Fruit fly (Drosophila melanogaster) whole organism, embryonic: Measurements from ENCODE around the gene Gk2.

Experiments used
- Antp ChIP-seq: fragments of 200-800 bp; sonication (Bioruptor generic); optimal IDR thresholded peaks from 3 replicates; lab custom pipeline; 2016; ENCODE audit warnings: missing biosample characterization, missing genetic modification characterization
- Awh ChIP-seq: fragments of 200-800 bp; sonication (Bioruptor generic); IDR thresholded peaks from 2 replicates; pipeline ENCODE4, ENCODE4 v1.3.6; 2022; ENCODE audit warnings: missing biosample characterization, missing genetic modification characterization
- BtbVII ChIP-seq: fragments of 200-800 bp; sonication (Bioruptor generic); optimal IDR thresholded peaks from 3 replicates; lab custom pipeline; 2017; ENCODE audit warnings: missing biosample characterization, mild to moderate bottlenecking, missing genetic modification characterization
- CG12219 ChIP-seq: fragments of 200-800 bp; sonication (Bioruptor generic); optimal IDR thresholded peaks from 3 replicates; lab custom pipeline; 2018; ENCODE audit warnings: missing biosample characterization, mild to moderate bottlenecking, missing genetic modification characterization
- CG12744 ChIP-seq: fragments of 200-800 bp; sonication (Bioruptor generic); optimal IDR thresholded peaks from 2 replicates; lab custom pipeline; 2016; ENCODE audit warnings: missing biosample characterization, missing genetic modification characterization
- CG14014 ChIP-seq: fragments of 200-800 bp; sonication (Bioruptor generic); IDR thresholded peaks from 2 replicates; pipeline ENCODE4 v1.3.6; 2022; ENCODE audit warnings: missing biosample characterization, missing genetic modification characterization
- CG15479 ChIP-seq: fragments of 200-800 bp; sonication (Bioruptor generic); optimal IDR thresholded peaks from 3 replicates; lab custom pipeline; 2019; ENCODE audit warnings: missing biosample characterization, mild to moderate bottlenecking, missing genetic modification characterization, moderate library complexity
- CG1602 ChIP-seq: fragments of 200-800 bp; sonication (Bioruptor generic); optimal IDR thresholded peaks from 3 replicates; lab custom pipeline; 2016; ENCODE audit warnings: missing biosample characterization, missing genetic modification characterization
- CG17802 ChIP-seq: fragments of 200-800 bp; sonication (Bioruptor generic); optimal IDR thresholded peaks from 2 replicates; lab custom pipeline; 2018; ENCODE audit warnings: missing biosample characterization, mild to moderate bottlenecking, missing genetic modification characterization, moderate library complexity
- CG2678 ChIP-seq: fragments of 200-800 bp; sonication (Bioruptor generic); optimal IDR thresholded peaks from 3 replicates; lab custom pipeline; 2019; ENCODE audit warnings: missing biosample characterization, mild to moderate bottlenecking, missing genetic modification characterization, moderate library complexity
- CG2875 ChIP-seq: fragments of 200-800 bp; sonication (Bioruptor generic); optimal IDR thresholded peaks from 2 replicates; lab custom pipeline; 2017; ENCODE audit warnings: missing biosample characterization, mild to moderate bottlenecking, missing genetic modification characterization, missing genetic modification reagents
- CG3065 ChIP-seq: fragments of 200-800 bp; sonication (Bioruptor generic); optimal IDR thresholded peaks from 2 replicates; lab custom pipeline; 2016; ENCODE audit warnings: missing biosample characterization, missing genetic modification characterization
- CG32767 ChIP-seq: fragments of 200-800 bp; sonication (Bioruptor generic); IDR thresholded peaks from 2 replicates; pipeline ENCODE4 v1.3.6; 2022; ENCODE audit warnings: missing biosample characterization, missing genetic modification characterization
- CG4282 ChIP-seq: fragments of 200-800 bp; sonication (Bioruptor generic); optimal IDR thresholded peaks from 2 replicates; lab custom pipeline; 2016; ENCODE audit warnings: missing biosample characterization, missing genetic modification characterization
- CG4707 ChIP-seq: fragments of 200-800 bp; sonication (Bioruptor generic); optimal IDR thresholded peaks from 2 replicates; lab custom pipeline; 2018; ENCODE audit warnings: missing biosample characterization, mild to moderate bottlenecking, missing genetic modification characterization, moderate library complexity
- CG4730 ChIP-seq: fragments of 200-800 bp; sonication (Bioruptor generic); IDR thresholded peaks from 2 replicates; pipeline ENCODE4 v1.3.6; 2022; ENCODE audit warnings: missing biosample characterization, missing genetic modification characterization
- CG4854 ChIP-seq: fragments of 200-800 bp; sonication (Bioruptor generic); optimal IDR thresholded peaks from 2 replicates; lab custom pipeline; 2016; ENCODE audit warnings: missing biosample characterization, missing genetic modification characterization, inconsistent platforms
- CG5245 ChIP-seq: fragments of 200-800 bp; sonication (Bioruptor generic); optimal IDR thresholded peaks from 3 replicates; lab custom pipeline; 2016; ENCODE audit warnings: missing biosample characterization, missing genetic modification characterization
- Chrac-16 ChIP-seq: fragments of 200-800 bp; sonication (Bioruptor generic); optimal IDR thresholded peaks from 3 replicates; lab custom pipeline; 2016; ENCODE audit warnings: missing biosample characterization, missing genetic modification characterization
- Dip2 ChIP-seq: fragments of 200-800 bp; sonication (Bioruptor generic); IDR thresholded peaks from 2 replicates; pipeline ENCODE4 v1.3.6; 2022; ENCODE audit warnings: missing biosample characterization, missing genetic modification characterization
- Dref ChIP-seq: fragments of 200-800 bp; sonication (Bioruptor generic); IDR thresholded peaks from 2 replicates; pipeline ENCODE4 v1.3.6; 2022; ENCODE audit warnings: missing biosample characterization, missing genetic modification characterization
- E2f1 ChIP-seq: fragments of 200-800 bp; sonication (Bioruptor generic); IDR thresholded peaks from 2 replicates; pipeline ENCODE4 v1.3.6; 2022; ENCODE audit warnings: missing biosample characterization, missing genetic modification characterization
- Elba2 ChIP-seq: fragments of 200-800 bp; sonication (Bioruptor generic); optimal IDR thresholded peaks from 3 replicates; lab custom pipeline; 2016; ENCODE audit warnings: missing biosample characterization, missing genetic modification characterization
- Ets97D ChIP-seq: fragments of 200-800 bp; sonication (Bioruptor generic); optimal IDR thresholded peaks from 3 replicates; lab custom pipeline; 2016; ENCODE audit warnings: missing biosample characterization, missing genetic modification characterization
- HLH3B ChIP-seq: fragments of 200-800 bp; sonication (Bioruptor generic); IDR thresholded peaks from 2 replicates; pipeline ENCODE4 v1.3.6; 2022; ENCODE audit warnings: missing biosample characterization, missing genetic modification characterization
- Hmx ChIP-seq: fragments of 200-800 bp; sonication (Bioruptor generic); optimal IDR thresholded peaks from 2 replicates; lab custom pipeline; 2016; ENCODE audit warnings: missing biosample characterization, missing genetic modification characterization
- Hr51 ChIP-seq, 2 experiments: fragments of 200-800 bp; sonication (Bioruptor generic); optimal IDR thresholded peaks; 2 replicates in 1 of 2; 3 replicates in 1 of 2; lab custom pipeline; 2016 to 2018; ENCODE audit warnings: missing biosample characterization in 2 of 2, missing genetic modification characterization in 2 of 2, mild to moderate bottlenecking in 1 of 2, moderate library complexity in 1 of 2
- Mad ChIP-seq: fragments of 200-800 bp; sonication (Bioruptor generic); optimal IDR thresholded peaks from 2 replicates; lab custom pipeline; 2016; ENCODE audit warnings: missing biosample characterization, missing genetic modification characterization
- NFAT ChIP-seq: fragments of 200-800 bp; sonication (Bioruptor generic); IDR thresholded peaks from 2 replicates; pipeline ENCODE4 v1.3.6; 2022; ENCODE audit warnings: missing biosample characterization, missing genetic modification characterization
- Sox100B ChIP-seq: fragments of 200-800 bp; sonication (Bioruptor generic); optimal IDR thresholded peaks from 3 replicates; lab custom pipeline; 2018; ENCODE audit warnings: missing biosample characterization, mild to moderate bottlenecking, missing genetic modification characterization
- ab ChIP-seq: fragments of 200-800 bp; sonication (Bioruptor generic); optimal IDR thresholded peaks from 2 replicates; lab custom pipeline; 2016; ENCODE audit warnings: missing biosample characterization, missing genetic modification characterization
- al ChIP-seq: fragments of 200-800 bp; sonication (Bioruptor generic); IDR thresholded peaks from 2 replicates; pipeline ENCODE4 v1.3.6; 2022; ENCODE audit warnings: missing biosample characterization, missing genetic modification characterization
- ase ChIP-seq: fragments of 200-800 bp; sonication (Bioruptor generic); IDR thresholded peaks from 3 replicates; pipeline ENCODE4 v1.3.6; 2022; ENCODE audit warnings: missing biosample characterization, missing genetic modification characterization
- bbx ChIP-seq: fragments of 200-800 bp; sonication (Bioruptor generic); IDR thresholded peaks from 2 replicates; pipeline ENCODE4 v1.3.6; 2022; ENCODE audit warnings: missing biosample characterization, missing genetic modification characterization; ENCODE audit not compliant: partially characterized antibody
- cas ChIP-seq: fragments of 200-800 bp; sonication (Bioruptor generic); IDR thresholded peaks from 2 replicates; pipeline ENCODE4 v1.3.6; 2022; ENCODE audit warnings: missing biosample characterization, missing genetic modification characterization
- danr ChIP-seq: fragments of 200-800 bp; sonication (Bioruptor generic); IDR thresholded peaks from 2 replicates; pipeline ENCODE4 v1.3.6; 2022; ENCODE audit warnings: missing biosample characterization, missing genetic modification characterization
- dmrt99B ChIP-seq: fragments of 200-800 bp; sonication (Bioruptor generic); optimal IDR thresholded peaks from 2 replicates; lab custom pipeline; 2018; ENCODE audit warnings: missing biosample characterization, mild to moderate bottlenecking, missing genetic modification characterization, moderate library complexity
- emc ChIP-seq: fragments of 200-800 bp; sonication (Bioruptor generic); optimal IDR thresholded peaks from 2 replicates; lab custom pipeline; 2016; ENCODE audit warnings: missing biosample characterization, missing genetic modification characterization
- esg ChIP-seq: fragments of 200-800 bp; sonication (Bioruptor generic); conservative IDR thresholded peaks from 2 replicates; pipeline ENCODE4 v1.3.6; 2022; ENCODE audit warnings: missing biosample characterization, missing genetic modification characterization
- fd96Cb ChIP-seq: fragments of 200-800 bp; sonication (Bioruptor generic); optimal IDR thresholded peaks from 2 replicates; lab custom pipeline; 2018; ENCODE audit warnings: missing biosample characterization, mild to moderate bottlenecking, missing genetic modification characterization, moderate library complexity
- gcm ChIP-seq: fragments of 200-800 bp; sonication (Bioruptor generic); optimal IDR thresholded peaks from 2 replicates; lab custom pipeline; 2019; ENCODE audit warnings: missing biosample characterization, mild to moderate bottlenecking, missing genetic modification characterization, moderate library complexity
- jing ChIP-seq: fragments of 200-800 bp; sonication (Bioruptor generic); optimal IDR thresholded peaks from 2 replicates; lab custom pipeline; 2018; ENCODE audit warnings: missing biosample characterization, mild to moderate bottlenecking, missing genetic modification characterization
- jumu ChIP-seq: fragments of 200-800 bp; sonication (Bioruptor generic); optimal IDR thresholded peaks from 3 replicates; lab custom pipeline; 2016; ENCODE audit warnings: missing biosample characterization, missing genetic modification characterization
- maf-S ChIP-seq: fragments of 200-800 bp; sonication (Bioruptor generic); optimal IDR thresholded peaks from 2 replicates; lab custom pipeline; 2016; ENCODE audit warnings: missing biosample characterization, missing genetic modification characterization
- peb ChIP-seq: fragments of 200-800 bp; sonication (Bioruptor generic); IDR thresholded peaks from 2 replicates; pipeline ENCODE4 v1.3.6; 2022; ENCODE audit warnings: missing biosample characterization, missing genetic modification characterization
- ro ChIP-seq: fragments of 200-800 bp; sonication (Bioruptor generic); IDR thresholded peaks from 2 replicates; pipeline ENCODE4 v1.3.6; 2022; ENCODE audit warnings: missing biosample characterization, missing genetic modification characterization
- sd ChIP-seq: fragments of 200-800 bp; sonication (Bioruptor generic); optimal IDR thresholded peaks from 3 replicates; lab custom pipeline; 2018; ENCODE audit warnings: missing biosample characterization, mild to moderate bottlenecking, missing genetic modification characterization, moderate library complexity
- twi ChIP-seq: fragments of 200-800 bp; optimal IDR thresholded peaks from 2 replicates; lab custom pipeline; 2019; ENCODE audit warnings: missing biosample characterization, mild to moderate bottlenecking, missing genetic modification characterization, moderate library complexity
- tx ChIP-seq: fragments of 200-800 bp; sonication (Bioruptor generic); optimal IDR thresholded peaks from 2 replicates; lab custom pipeline; 2016; ENCODE audit warnings: missing biosample characterization, missing genetic modification characterization
- vnd ChIP-seq: fragments of 200-800 bp; sonication (Bioruptor generic); IDR thresholded peaks from 3 replicates; pipeline ENCODE4 v1.3.6; 2022; ENCODE audit warnings: missing biosample characterization, missing genetic modification characterization; ENCODE audit not compliant: partially characterized antibody

Gene Gk2

DNA sequence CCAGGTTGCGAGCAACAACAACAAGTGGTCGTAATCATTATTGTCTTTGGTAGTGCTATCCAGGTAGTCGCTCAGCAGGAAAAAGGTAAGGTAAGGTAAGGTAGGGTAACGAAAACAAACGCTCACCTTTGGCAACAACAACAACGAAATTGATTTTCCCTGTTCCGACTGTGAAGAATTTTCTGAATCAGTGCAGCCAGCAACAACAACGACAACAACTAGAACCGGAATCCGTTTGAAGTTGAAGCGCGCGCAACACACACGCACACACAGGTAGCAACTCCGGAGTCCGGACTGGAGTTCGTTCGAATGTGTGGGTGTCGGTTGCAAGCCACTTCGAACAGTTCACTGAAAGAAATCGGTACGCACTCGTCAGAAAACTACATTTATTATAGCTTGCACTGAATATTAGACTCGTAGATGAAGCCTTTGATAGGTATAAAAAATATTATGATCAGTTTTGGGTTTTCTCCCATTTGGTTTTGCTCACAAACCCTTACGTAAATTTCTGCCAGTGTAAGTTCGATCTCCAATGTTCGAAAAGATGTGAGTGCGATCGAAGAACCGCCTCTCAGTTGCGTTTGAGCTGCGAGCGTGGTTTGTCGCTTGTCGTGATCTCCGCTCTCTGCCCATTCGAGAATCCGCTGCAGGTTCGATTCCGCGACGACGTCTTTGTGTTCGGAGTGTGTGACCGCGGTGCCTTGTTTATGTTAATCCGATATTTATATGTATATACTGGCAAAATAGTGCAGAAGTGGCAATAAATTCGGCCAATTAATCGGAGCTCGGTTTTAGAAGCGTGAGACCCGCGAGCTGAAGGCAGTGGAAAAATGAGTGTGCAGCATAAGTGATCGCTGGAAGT is 8.4 kb downstream of the Gk2 start, which contains the start of gene CG13921 (continued):
- peak; percentile 97 for TF ChIP-seq twi
- TF ChIP-seq Hr51 (GFP tag; optimal IDR thresholded peaks at IDR 0.05; lab: Kevin White, UChicago), result peak; percentile 97 to 99
- TF ChIP-seq vnd (GFP tag; lab: Robert Waterston, UW), result no peak
- TF ChIP-seq ab (GFP tag; lab: Kevin White, UChicago), result peak; percentile 97
- peak; percentile 100 for TF ChIP-seq CG5245
- TF ChIP-seq Sox100B (GFP tag; lab: Kevin White, UChicago), result peak; percentile 97
- peak; percentile 95 for TF ChIP-seq Ets97D (GFP tag; lab: Kevin White, UChicago)
- peak; percentile 99 for TF ChIP-seq E2f1 (GFP tag; lab: Robert Waterston, UW)
- TF ChIP-seq BtbVII (GFP tag; lab: Kevin White, UChicago), result peak; percentile 97
- peak; percentile 98 for TF ChIP-seq gcm (GFP tag; lab: Kevin White, UChicago)
- peak; percentile 99 for TF ChIP-seq al (GFP tag; lab: Robert Waterston, UW)
- peak; percentile 99 for TF ChIP-seq Elba2
- peak; percentile 99 for TF ChIP-seq Awh (GFP tag; lab: Robert Waterston, UW)
- peak; percentile 99 for TF ChIP-seq CG4854 (GFP tag; lab: Kevin White, UChicago)
- peak; percentile 99 for TF ChIP-seq CG12744 (GFP tag; lab: Kevin White, UChicago)
- peak; percentile 99 for TF ChIP-seq jumu
- peak; percentile 100 for TF ChIP-seq fd96Cb (tag; lab: Kevin White, UChicago)
- TF ChIP-seq sd (tag; lab: Kevin White, UChicago), result peak; percentile 91
- TF ChIP-seq Mad (GFP tag; lab: Kevin White, UChicago), result peak; percentile 99
- peak; percentile 98 for TF ChIP-seq CG12219 (GFP tag; lab: Kevin White, UChicago)
- peak; percentile 98 for TF ChIP-seq CG15479 (GFP tag; lab: Kevin White, UChicago)
- TF ChIP-seq CG2678 (tag; lab: Kevin White, UChicago), result peak; percentile 99
- peak; percentile 98 for TF ChIP-seq danr (GFP tag; lab: Robert Waterston, UW)
- peak; percentile 99 for TF ChIP-seq esg (GFP tag; lab: Robert Waterston, UW)
- TF ChIP-seq jing (GFP tag; lab: Kevin White, UChicago), result peak; percentile 98
- TF ChIP-seq NFAT (GFP tag; lab: Robert Waterston, UW), result peak; percentile 97
- TF ChIP-seq CG4707 (GFP tag; lab: Kevin White, UChicago), result peak; percentile 93
- peak; percentile 97 for TF ChIP-seq cas
- TF ChIP-seq CG14014 (GFP tag; lab: Robert Waterston, UW), result peak; percentile 99
- TF ChIP-seq CG17802 (tag; lab: Kevin White, UChicago), result peak; percentile 93
- TF ChIP-seq Hmx, result peak; percentile 95
- peak; percentile 100 for TF ChIP-seq Antp (GFP tag; lab: Kevin White, UChicago)
- peak; percentile 98 for TF ChIP-seq CG3065
- TF ChIP-seq bbx (GFP tag; lab: Robert Waterston, UW), result no peak
- TF ChIP-seq CG4282 (GFP tag; lab: Kevin White, UChicago), result peak; percentile 96
- peak; percentile 98 for TF ChIP-seq ase (GFP tag; lab: Robert Waterston, UW)
- peak; percentile 91 for TF ChIP-seq ro (GFP tag; lab: Robert Waterston, UW)
- TF ChIP-seq Chrac-16 (GFP tag; lab: Kevin White, UChicago), result peak; percentile 99
- TF ChIP-seq maf-S (GFP tag; lab: Kevin White, UChicago), result peak; percentile 99
- TF ChIP-seq peb (GFP tag; lab: Robert Waterston, UW), result peak; percentile 99
- TF ChIP-seq HLH3B, result peak; percentile 99
- TF ChIP-seq Dip2 (GFP tag; lab: Robert Waterston, UW), result peak; percentile 79
- TF ChIP-seq Dref, result peak; percentile 46
- peak; percentile 98 for TF ChIP-seq tx (GFP tag; lab: Kevin White, UChicago)
- TF ChIP-seq CG32767, result peak; percentile 98
- peak; percentile 99 for TF ChIP-seq CG4730 (GFP tag; lab: Robert Waterston, UW)
- peak; percentile 99 for TF ChIP-seq CG2875 (GFP tag; lab: Kevin White, UChicago)
- TF ChIP-seq emc (GFP tag; lab: Kevin White, UChicago), result peak; percentile 98
- TF ChIP-seq CG1602 (GFP tag; lab: Kevin White, UChicago), result peak; percentile 99
- peak; percentile 99 for TF ChIP-seq dmrt99B (tag; lab: Kevin White, UChicago)
